Fruit fly (Drosophila melanogaster) whole organism, wandering third instar larva: ENCODE measurements around the gene CG14089.

Source experiments
- Abd-B ChIP-seq: fragments of >200 bp; optimal IDR thresholded peaks from 2 replicates; lab custom pipeline; 2017; ENCODE audit warnings: missing biosample characterization, missing genetic modification characterization
- CG32264 ChIP-seq: fragments of 200-800 bp; sonication (Bioruptor generic); optimal IDR thresholded peaks from 2 replicates; lab custom pipeline; 2016; ENCODE audit warnings: missing biosample characterization, missing genetic modification characterization
- CG9705 ChIP-seq: fragments of 200-800 bp; sonication (Bioruptor generic); optimal IDR thresholded peaks from 2 replicates; lab custom pipeline; 2018; ENCODE audit warnings: missing biosample characterization, mild to moderate bottlenecking, missing genetic modification characterization
- CrebA ChIP-seq: fragments of 200-800 bp; sonication (Bioruptor generic); optimal IDR thresholded peaks from 2 replicates; lab custom pipeline; 2016; ENCODE audit warnings: missing biosample characterization, mild to moderate bottlenecking, missing genetic modification characterization, borderline replicate concordance
- Dfd ChIP-seq: fragments of >200 bp; optimal IDR thresholded peaks from 2 replicates; lab custom pipeline; 2017; ENCODE audit warnings: missing biosample characterization, missing genetic modification characterization
- Dif ChIP-seq: fragments of 200-275, 200-300 bp; sonication (Bioruptor generic); optimal IDR thresholded peaks from 2 replicates; lab custom pipeline; 2018; ENCODE audit warnings: missing biosample characterization, missing genetic modification characterization; ENCODE audit not compliant: partially characterized antibody
- GATAd ChIP-seq: sonication (Bioruptor generic); optimal IDR thresholded peaks from 2 replicates; lab custom pipeline; 2016; ENCODE audit warnings: missing biosample characterization, missing genetic modification characterization
- HLH106 ChIP-seq: fragments of 200-800 bp; optimal IDR thresholded peaks from 3 replicates; lab custom pipeline; 2019; ENCODE audit warnings: missing biosample characterization, mild to moderate bottlenecking, missing genetic modification characterization, moderate library complexity
- Hnf4 ChIP-seq: fragments of 200-800 bp; sonication (Bioruptor generic); optimal IDR thresholded peaks from 2 replicates; lab custom pipeline; 2016; ENCODE audit warnings: missing biosample characterization, mild to moderate bottlenecking, missing genetic modification characterization
- Hr78 ChIP-seq: fragments of >200 bp; optimal IDR thresholded peaks from 2 replicates; lab custom pipeline; 2017; ENCODE audit warnings: missing biosample characterization, missing genetic modification characterization
- Hr83 ChIP-seq: fragments of 200-300 bp; sonication (Bioruptor generic); optimal IDR thresholded peaks from 2 replicates; lab custom pipeline; 2016; ENCODE audit warnings: missing biosample characterization, mild to moderate bottlenecking, missing genetic modification characterization, moderate library complexity; ENCODE audit not compliant: poor library complexity, severe bottlenecking
- Jra ChIP-seq: sonication (Bioruptor generic); optimal IDR thresholded peaks from 2 replicates; lab custom pipeline; 2016; ENCODE audit warnings: missing biosample characterization, missing genetic modification characterization
- Myc ChIP-seq: fragments of >200 bp; optimal IDR thresholded peaks from 2 replicates; lab custom pipeline; 2017
- N ChIP-seq: fragments of >200 bp; optimal IDR thresholded peaks from 2 replicates; lab custom pipeline; 2018; ENCODE audit warnings: missing biosample characterization, missing external identifiers, missing genetic modification characterization
- OdsH ChIP-seq: fragments of 200-800 bp; sonication (Bioruptor generic); optimal IDR thresholded peaks from 2 replicates; lab custom pipeline; 2016; ENCODE audit warnings: missing biosample characterization, mild to moderate bottlenecking, missing genetic modification characterization
- Rel ChIP-seq, 2 experiments: fragments of 200-800 bp; sonication (Bioruptor generic) in 1 of 2; optimal IDR thresholded peaks; 2 replicates in 1 of 2; 3 replicates in 1 of 2; lab custom pipeline; 2016 to 2019; ENCODE audit warnings: mild to moderate bottlenecking in 2 of 2, missing biosample characterization in 2 of 2, missing genetic modification characterization in 2 of 2, moderate library complexity in 1 of 2
- Sp1 ChIP-seq: fragments of 200-800 bp; sonication (Bioruptor generic); optimal IDR thresholded peaks from 3 replicates; lab custom pipeline; 2019; ENCODE audit warnings: missing biosample characterization, mild to moderate bottlenecking, missing genetic modification characterization, moderate library complexity
- Vsx2 ChIP-seq: fragments of 200-300, 225-300 bp; sonication (Bioruptor generic); optimal IDR thresholded peaks from 2 replicates; lab custom pipeline; 2018; ENCODE audit warnings: missing biosample characterization, missing genetic modification characterization; ENCODE audit not compliant: partially characterized antibody
- br ChIP-seq: fragments of 200-800 bp; sonication (Bioruptor generic); optimal IDR thresholded peaks from 2 replicates; lab custom pipeline; 2016; ENCODE audit warnings: missing biosample characterization, missing genetic modification characterization
- dl ChIP-seq, 2 experiments: fragments of 175-275, 200-275 bp in 1 of 2; fragments of 200-275 bp in 1 of 2; sonication (Bioruptor generic); optimal IDR thresholded peaks; lab custom pipeline; 2018; ENCODE audit warnings: mild to moderate bottlenecking in 2 of 2, missing biosample characterization in 2 of 2, missing genetic modification characterization in 2 of 2, moderate library complexity in 2 of 2; ENCODE audit not compliant: partially characterized antibody in 2 of 2, insufficient read depth in 1 of 2
- dmrt93B ChIP-seq: fragments of 200-800 bp; sonication (Bioruptor generic); optimal IDR thresholded peaks from 2 replicates; lab custom pipeline; 2018; ENCODE audit warnings: missing biosample characterization, mild to moderate bottlenecking, missing genetic modification characterization
- dsf ChIP-seq: sonication (Bioruptor generic); optimal IDR thresholded peaks from 2 replicates; lab custom pipeline; 2016; ENCODE audit warnings: missing biosample characterization, missing genetic modification characterization, borderline replicate concordance
- ey ChIP-seq: fragments of 200-800 bp; sonication (Bioruptor generic); optimal IDR thresholded peaks from 2 replicates; lab custom pipeline; 2016; ENCODE audit warnings: missing biosample characterization, missing genetic modification characterization
- foxo ChIP-seq, 2 experiments: fragments of 200-800 bp; sonication (Bioruptor generic); optimal IDR thresholded peaks; 2 replicates in 1 of 2; 3 replicates in 1 of 2; lab custom pipeline; 2016 to 2017; ENCODE audit warnings: missing biosample characterization in 2 of 2, missing genetic modification characterization in 2 of 2
- fru ChIP-seq: fragments of 200-800 bp; sonication (Bioruptor generic); optimal IDR thresholded peaks from 3 replicates; lab custom pipeline; 2016; ENCODE audit warnings: missing biosample characterization, mild to moderate bottlenecking, missing genetic modification characterization
- h ChIP-seq: fragments of 200-800 bp; sonication (Bioruptor generic); optimal IDR thresholded peaks from 3 replicates; lab custom pipeline; 2016; ENCODE audit warnings: missing biosample characterization, mild to moderate bottlenecking, missing genetic modification characterization
- jim ChIP-seq: fragments of 175-275, 200-325 bp; sonication (Bioruptor generic); optimal IDR thresholded peaks from 2 replicates; lab custom pipeline; 2016; ENCODE audit warnings: missing biosample characterization, mild to moderate bottlenecking, missing genetic modification characterization
- lola ChIP-seq: fragments of >200 bp; optimal IDR thresholded peaks from 2 replicates; lab custom pipeline; 2017; ENCODE audit warnings: missing biosample characterization, missing genetic modification characterization
- pan ChIP-seq: fragments of >200 bp; optimal IDR thresholded peaks from 2 replicates; lab custom pipeline; 2017
- psq ChIP-seq: fragments of 200-800 bp; sonication (Bioruptor generic); optimal IDR thresholded peaks from 3 replicates; lab custom pipeline; 2017; ENCODE audit warnings: missing biosample characterization, mild to moderate bottlenecking, missing genetic modification characterization, moderate library complexity
- rgr ChIP-seq: fragments of 200-800 bp; sonication (Bioruptor generic); optimal IDR thresholded peaks from 3 replicates; lab custom pipeline; 2016; ENCODE audit warnings: missing biosample characterization, mild to moderate bottlenecking, missing genetic modification characterization
- sage ChIP-seq: fragments of 200-800 bp; sonication (Bioruptor generic); optimal IDR thresholded peaks from 2 replicates; lab custom pipeline; 2016; ENCODE audit warnings: missing biosample characterization, mild to moderate bottlenecking, missing genetic modification characterization
- sv ChIP-seq: fragments of 200-800 bp; sonication (Bioruptor generic); optimal IDR thresholded peaks from 3 replicates; lab custom pipeline; 2016; ENCODE audit warnings: missing biosample characterization, missing genetic modification characterization
- tai ChIP-seq: sonication (Bioruptor generic); optimal IDR thresholded peaks from 2 replicates; lab custom pipeline; 2016; ENCODE audit warnings: missing biosample characterization, missing genetic modification characterization
- usp ChIP-seq: fragments of >200 bp; optimal IDR thresholded peaks from 2 replicates; lab custom pipeline; 2017; ENCODE audit warnings: missing biosample characterization, missing genetic modification characterization
- woc ChIP-seq: sonication (Bioruptor generic); optimal IDR thresholded peaks from 2 replicates; lab custom pipeline; 2016; ENCODE audit warnings: missing biosample characterization, mild to moderate bottlenecking, missing genetic modification characterization

The CG14089 gene

DNA sequence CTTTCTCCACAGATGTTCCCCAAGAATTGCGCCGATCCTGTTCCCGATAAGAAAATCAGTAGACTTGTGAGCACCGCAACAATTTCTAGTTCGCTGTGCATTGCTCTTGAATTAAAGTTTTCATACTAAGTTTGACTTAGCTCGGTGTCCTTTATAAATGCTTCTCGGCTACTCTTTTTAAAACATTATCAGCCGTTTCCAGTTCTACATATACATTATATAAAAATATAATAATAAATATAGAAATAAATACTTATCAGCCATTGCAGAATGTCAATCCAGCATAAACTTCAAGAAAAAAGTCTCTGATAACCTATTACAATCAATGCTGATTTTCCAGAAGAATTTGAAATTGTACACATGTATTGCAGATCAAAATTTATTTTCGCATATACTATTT is 10.1 kb downstream of the CG14089 start, which contains the start of gene CG14088:
CG14088 (minus strand) TSS at position 101 of the 400 bp plus-strand sequence.
- TF ChIP-seq CG9705 (GFP tag; lab: Kevin White, UChicago) (no peak), jim (GFP tag; lab: Kevin White, UChicago) (no peak), psq (GFP tag; lab: Kevin White, UChicago) (no peak), fru (GFP tag; lab: Kevin White, UChicago) (no peak), lola (no peak), N (no peak), dsf (GFP tag; lab: Kevin White, UChicago) (no peak), tai (GFP tag; lab: Kevin White, UChicago) (no peak), Abd-B (GFP tag; lab: Kevin White, UChicago) (no peak), usp (GFP tag; lab: Kevin White, UChicago) (no peak), OdsH (GFP tag; lab: Kevin White, UChicago) (no peak), sv (no peak), Dfd (GFP tag; lab: Kevin White, UChicago) (no peak), CrebA (no peak), h (GFP tag; lab: Kevin White, UChicago) (no peak), pan (no peak), GATAd (GFP tag; lab: Kevin White, UChicago) (no peak), Hr78 (no peak), rgr (GFP tag; lab: Kevin White, UChicago) (no peak)

DNA sequence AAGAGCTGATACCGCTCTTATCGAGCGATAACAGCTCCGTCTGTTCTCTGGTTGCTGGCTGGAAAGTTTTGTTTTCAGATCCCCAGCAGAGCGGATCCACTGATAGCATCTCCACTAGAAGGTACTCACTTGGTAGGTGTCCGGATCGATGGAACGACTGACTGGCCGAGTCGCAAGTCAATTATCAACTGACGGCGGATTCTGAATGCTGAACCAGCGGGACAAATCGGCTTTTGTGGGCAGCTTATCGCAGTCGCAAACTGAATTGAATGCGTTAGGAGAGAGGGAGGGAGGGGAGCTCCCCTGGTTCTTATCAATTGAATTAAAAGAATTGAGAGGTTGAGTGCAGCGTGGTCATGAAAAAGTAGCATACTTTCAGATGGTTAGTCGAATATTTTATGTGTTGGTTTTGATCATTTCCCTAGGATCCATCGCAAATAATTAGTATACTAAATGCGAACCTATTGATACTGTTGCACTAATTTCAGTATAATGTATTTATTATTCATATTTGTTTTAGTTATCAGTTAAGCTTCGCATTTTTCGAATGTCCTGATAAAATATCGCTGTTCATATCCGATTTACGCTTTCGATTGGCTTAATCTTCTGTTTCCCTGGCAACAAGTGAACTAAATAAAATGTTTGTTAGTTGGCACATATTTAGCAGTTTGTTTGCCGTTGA is 11.7 kb downstream of the CG14089 start, which contains the start of the genes Aldh7A1 and CG14085:
Aldh7A1 (minus strand) TSS at position 194 of the 682 bp plus-strand sequence.
CG14085 (plus strand) TSS at position 632 of the 682 bp plus-strand sequence.
- peak; percentile 65 for TF ChIP-seq GATAd (GFP tag; lab: Kevin White, UChicago)
- no peak for TF ChIP-seq Rel (GFP tag; optimal IDR thresholded peaks at IDR 0.05; lab: Kevin White, UChicago)
- peak; percentile 51 for TF ChIP-seq Rel (tag; optimal IDR thresholded peaks at IDR 0.05; lab: Kevin White, UChicago)
- TF ChIP-seq rgr (GFP tag; lab: Kevin White, UChicago), result peak; percentile 56
- peak; percentile 59 for TF ChIP-seq Dif (GFP tag; lab: Kevin White, UChicago)
- TF ChIP-seq foxo (GFP tag; optimal IDR thresholded peaks at IDR 0.05; lab: Kevin White, UChicago), result peak in 1 of 2 experiments; percentile 23
- no peak for TF ChIP-seq Dfd (GFP tag; lab: Kevin White, UChicago)
- TF ChIP-seq h (GFP tag; lab: Kevin White, UChicago), result peak; percentile 48
- TF ChIP-seq fru (GFP tag; lab: Kevin White, UChicago), result peak; percentile 10
- TF ChIP-seq Sp1 (GFP tag; lab: Kevin White, UChicago), result no peak
- TF ChIP-seq br, result peak; percentile 25

DNA sequence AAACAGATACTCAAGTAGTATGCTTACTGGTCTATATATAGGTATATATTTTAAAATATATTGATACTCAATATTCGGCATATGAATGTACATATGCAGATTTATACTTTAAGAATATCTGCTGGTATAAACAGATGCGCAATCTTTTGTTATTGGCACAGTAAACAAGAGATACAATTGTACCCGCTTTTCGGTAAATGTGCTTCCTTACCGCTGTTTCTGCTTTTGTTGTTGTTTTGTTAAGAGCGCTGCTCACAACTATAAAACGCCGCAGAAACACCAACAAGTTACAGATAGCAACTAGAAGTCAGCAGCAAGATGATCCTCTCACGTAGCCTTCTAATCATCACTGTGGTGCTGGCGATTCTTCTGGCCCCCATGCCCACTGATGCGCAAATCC is 14.8 kb downstream of the CG14089 start, which contains the start of gene CG45081:
CG45081 (plus strand) TSS at position 301 of the 400 bp plus-strand sequence.
- no peak for TF ChIP-seq N
- TF ChIP-seq rgr (GFP tag; lab: Kevin White, UChicago), result peak; percentile 0
- no peak for TF ChIP-seq pan
- TF ChIP-seq dl (GFP tag; optimal IDR thresholded peaks at IDR 0.05; lab: Kevin White, UChicago; ENCODE audit: insufficient read depth in 1 of 2, partially characterized antibody in 2 of 2), result no peak

DNA sequence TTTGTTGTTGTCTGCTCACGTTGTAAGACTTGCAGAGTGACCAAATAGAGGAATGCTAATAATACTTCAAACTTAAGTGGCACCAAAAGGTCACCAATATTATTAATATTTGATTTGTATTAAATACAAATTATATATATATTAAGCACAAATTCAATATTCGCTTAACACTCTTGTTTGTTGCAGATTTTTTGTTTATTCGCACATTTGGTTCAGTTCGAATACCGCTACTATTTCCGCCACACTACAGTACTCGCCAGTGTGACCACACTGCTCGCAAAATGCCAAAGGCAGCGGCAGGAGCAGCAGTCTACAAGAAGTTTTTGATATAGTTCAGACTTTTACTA is 16.5 kb downstream of the CG14089 start, which contains the start of gene Max:
Max (minus strand) TSS at position 44 of the 347 bp plus-strand sequence.
- TF ChIP-seq fru (GFP tag; lab: Kevin White, UChicago) (peak; percentile 35), Rel (GFP tag; optimal IDR thresholded peaks at IDR 0.05; lab: Kevin White, UChicago) (no peak), Rel (tag; optimal IDR thresholded peaks at IDR 0.05; lab: Kevin White, UChicago) (peak; percentile 40), CrebA (no peak), OdsH (GFP tag; lab: Kevin White, UChicago) (peak; percentile 41), Hnf4 (GFP tag; lab: Kevin White, UChicago) (peak; percentile 37), CG9705 (GFP tag; lab: Kevin White, UChicago) (peak; percentile 68), dl (GFP tag; optimal IDR thresholded peaks at IDR 0.05; lab: Kevin White, UChicago; ENCODE audit: insufficient read depth in 1 of 2, partially characterized antibody in 2 of 2) (no peak), sage (peak; percentile 32), CG32264 (GFP tag; lab: Kevin White, UChicago) (no peak), foxo (GFP tag; optimal IDR thresholded peaks at IDR 0.05; lab: Kevin White, UChicago) (peak in 1 of 2 experiments; percentile 78), sv (no peak), Hr83 (GFP tag; lab: Kevin White, UChicago) (peak; percentile 13), psq (GFP tag; lab: Kevin White, UChicago) (peak; percentile 58), Myc (lab: Kevin White, UChicago) (peak; percentile 6), HLH106 (tag; lab: Kevin White, UChicago) (peak; percentile 78), GATAd (GFP tag; lab: Kevin White, UChicago) (no peak), woc (GFP tag; lab: Kevin White, UChicago) (no peak), ey (GFP tag; lab: Kevin White, UChicago) (peak; percentile 32), rgr (GFP tag; lab: Kevin White, UChicago) (peak; percentile 75), Vsx2 (GFP tag; lab: Kevin White, UChicago) (no peak), dmrt93B (GFP tag; lab: Kevin White, UChicago) (no peak), br (peak; percentile 4), Jra (GFP tag; lab: Kevin White, UChicago) (no peak), N (no peak), h (GFP tag; lab: Kevin White, UChicago) (peak; percentile 57), Sp1 (GFP tag; lab: Kevin White, UChicago) (peak; percentile 73), lola (no peak)
